Worm (Caenorhabditis elegans) whole organism, late embryonic: ENCODE results near the gene dlg-1.

Experiments used
- C08G9.2 ChIP-seq: sonication (generic microtip); optimal IDR thresholded peaks from 2 replicates; lab custom pipeline; 2016; ENCODE audit warnings: mild to moderate bottlenecking, missing genetic modification characterization, moderate library complexity, missing compliant biosample characterization
- F13H6.1 ChIP-seq: sonication (generic microtip); optimal IDR thresholded peaks from 2 replicates; lab custom pipeline; 2016; ENCODE audit warnings: missing genetic modification characterization, missing compliant biosample characterization
- K02D7.2 ChIP-seq: sonication (generic microtip); optimal IDR thresholded peaks from 2 replicates; lab custom pipeline; 2017; ENCODE audit warnings: mild to moderate bottlenecking, missing genetic modification characterization, missing compliant biosample characterization
- T23F11.4 ChIP-seq: fragments of 200-800 bp; sonication (Bioruptor generic); optimal IDR thresholded peaks from 2 replicates; lab custom pipeline; 2018; ENCODE audit warnings: mild to moderate bottlenecking, missing genetic modification characterization, missing compliant biosample characterization
- Y22D7AL.16 ChIP-seq: sonication (generic microtip); optimal IDR thresholded peaks from 2 replicates; lab custom pipeline; 2016; ENCODE audit warnings: missing genetic modification characterization, missing compliant biosample characterization
- ceh-14 ChIP-seq: sonication (generic microtip); optimal IDR thresholded peaks from 2 replicates; lab custom pipeline; 2016; ENCODE audit warnings: missing genotype, missing genetic modification characterization, missing compliant biosample characterization
- ceh-18 ChIP-seq: sonication (generic microtip); optimal IDR thresholded peaks from 2 replicates; lab custom pipeline; 2016; ENCODE audit warnings: missing genetic modification characterization, missing compliant biosample characterization
- ceh-19 ChIP-seq: fragments of 200-800 bp; sonication (Bioruptor generic); optimal IDR thresholded peaks from 2 replicates; lab custom pipeline; 2018; ENCODE audit warnings: mild to moderate bottlenecking, missing genetic modification characterization, missing compliant biosample characterization
- ceh-2 ChIP-seq: sonication (generic microtip); optimal IDR thresholded peaks from 2 replicates; lab custom pipeline; 2016; ENCODE audit warnings: missing genotype, missing genetic modification characterization, missing compliant biosample characterization
- ceh-22 ChIP-seq: sonication (generic microtip); optimal IDR thresholded peaks from 2 replicates; lab custom pipeline; 2017; ENCODE audit warnings: missing biosample characterization, missing genetic modification characterization
- ceh-24 ChIP-seq: sonication (generic microtip); optimal IDR thresholded peaks from 2 replicates; lab custom pipeline; 2016; ENCODE audit warnings: mild to moderate bottlenecking, missing genetic modification characterization, missing compliant biosample characterization
- ceh-31 ChIP-seq: sonication (generic microtip); optimal IDR thresholded peaks from 2 replicates; lab custom pipeline; 2016; ENCODE audit warnings: missing genetic modification characterization, missing compliant biosample characterization
- ceh-34 ChIP-seq: sonication (generic microtip); optimal IDR thresholded peaks from 2 replicates; lab custom pipeline; 2016; ENCODE audit warnings: mild to moderate bottlenecking, missing genetic modification characterization, missing compliant biosample characterization
- ceh-45 ChIP-seq: fragments of 200-800 bp; sonication (Bioruptor generic); IDR thresholded peaks from 2 replicates; pipeline ENCODE4 v1.3.6; 2022; ENCODE audit warnings: missing genetic modification reagents, missing genetic modification characterization, missing compliant biosample characterization
- ceh-6 ChIP-seq: fragments of 200-800 bp; sonication (Bioruptor generic); optimal IDR thresholded peaks from 2 replicates; lab custom pipeline; 2018; ENCODE audit warnings: mild to moderate bottlenecking, missing genetic modification characterization, missing compliant biosample characterization
- ceh-9 ChIP-seq: sonication (generic microtip); optimal IDR thresholded peaks from 2 replicates; lab custom pipeline; 2016; ENCODE audit warnings: mild to moderate bottlenecking, missing genetic modification characterization, inconsistent platforms, missing compliant biosample characterization
- che-1 ChIP-seq: sonication (generic microtip); optimal IDR thresholded peaks from 2 replicates; lab custom pipeline; 2016; ENCODE audit warnings: mild to moderate bottlenecking, missing genetic modification characterization, missing compliant biosample characterization
- dve-1 ChIP-seq: sonication (generic microtip); optimal IDR thresholded peaks from 2 replicates; lab custom pipeline; 2017; ENCODE audit warnings: antibody characterized with exemption, mild to moderate bottlenecking, missing genetic modification characterization, missing compliant biosample characterization
- elt-2 ChIP-seq: sonication (generic microtip); optimal IDR thresholded peaks from 2 replicates; lab custom pipeline; 2016; ENCODE audit warnings: missing genetic modification reagents, missing genetic modification characterization, missing compliant biosample characterization
- elt-4 ChIP-seq: sonication (generic microtip); optimal IDR thresholded peaks from 2 replicates; lab custom pipeline; 2016; ENCODE audit warnings: missing genetic modification characterization, missing compliant biosample characterization
- ets-4 ChIP-seq: sonication (generic microtip); optimal IDR thresholded peaks from 2 replicates; lab custom pipeline; 2016; ENCODE audit warnings: missing genetic modification characterization, missing compliant biosample characterization
- eyg-1 ChIP-seq: sonication (generic microtip); optimal IDR thresholded peaks from 2 replicates; lab custom pipeline; 2016; ENCODE audit warnings: missing genotype, missing genetic modification characterization, missing compliant biosample characterization
- fkh-10 ChIP-seq: fragments of 150-350 bp; optimal IDR thresholded peaks from 2 replicates; lab custom pipeline; 2014; ENCODE audit warnings: missing biosample characterization, missing genetic modification reagents, missing genetic modification characterization
- fkh-6 ChIP-seq: sonication (generic microtip); optimal IDR thresholded peaks from 2 replicates; lab custom pipeline; 2016; ENCODE audit warnings: missing genetic modification characterization, missing compliant biosample characterization
- gmeb-2 ChIP-seq: sonication (generic microtip); optimal IDR thresholded peaks from 2 replicates; lab custom pipeline; 2016; ENCODE audit warnings: missing genetic modification characterization, inconsistent platforms, missing compliant biosample characterization
- hlh-15 ChIP-seq: sonication (generic microtip); optimal IDR thresholded peaks from 2 replicates; lab custom pipeline; 2016; ENCODE audit warnings: missing genetic modification characterization, missing compliant biosample characterization
- hlh-30 ChIP-seq: sonication (generic microtip); optimal IDR thresholded peaks from 2 replicates; lab custom pipeline; 2017; ENCODE audit warnings: antibody characterized with exemption, missing genetic modification characterization, missing compliant biosample characterization; ENCODE audit not compliant: insufficient read depth
- hlh-6 ChIP-seq: sonication (generic microtip); optimal IDR thresholded peaks from 2 replicates; lab custom pipeline; 2016; ENCODE audit warnings: missing genotype, missing genetic modification characterization, missing compliant biosample characterization
- lin-11 ChIP-seq: fragments of 200-800 bp; sonication (Bioruptor generic); optimal IDR thresholded peaks from 2 replicates; lab custom pipeline; 2018; ENCODE audit warnings: mild to moderate bottlenecking, missing genetic modification characterization, missing compliant biosample characterization
- madf-2 ChIP-seq: sonication (generic microtip); optimal IDR thresholded peaks from 2 replicates; lab custom pipeline; 2017; ENCODE audit warnings: missing genetic modification characterization, missing compliant biosample characterization
- nfya-1 ChIP-seq: sonication (generic microtip); optimal IDR thresholded peaks from 2 replicates; lab custom pipeline; 2017; ENCODE audit warnings: missing genetic modification characterization, mild to moderate bottlenecking, missing compliant biosample characterization, antibody characterized with exemption, moderate library complexity
- odd-2 ChIP-seq: sonication (generic microtip); optimal IDR thresholded peaks from 2 replicates; lab custom pipeline; 2017; ENCODE audit warnings: antibody characterized with exemption, mild to moderate bottlenecking, missing genetic modification characterization, missing compliant biosample characterization
- pat-9 ChIP-seq: fragments of 200-800 bp; sonication (Bioruptor generic); optimal IDR thresholded peaks from 2 replicates; lab custom pipeline; 2018; ENCODE audit warnings: mild to moderate bottlenecking, missing genetic modification characterization, moderate library complexity, missing compliant biosample characterization
- pax-1 ChIP-seq: fragments of 150-350 bp; optimal IDR thresholded peaks from 2 replicates; lab custom pipeline; 2014; ENCODE audit warnings: missing biosample characterization, missing genetic modification characterization
- pha-2 ChIP-seq: sonication (generic microtip); optimal IDR thresholded peaks from 2 replicates; lab custom pipeline; 2017; ENCODE audit warnings: mild to moderate bottlenecking, missing genetic modification characterization, missing compliant biosample characterization
- pha-4 ChIP-seq: fragments of 150-350 bp; optimal IDR thresholded peaks from 2 replicates; lab custom pipeline; 2018; ENCODE audit warnings: missing biosample characterization, missing genetic modification reagents, missing genetic modification characterization
- pqm-1 ChIP-seq: sonication (generic microtip); optimal IDR thresholded peaks from 2 replicates; lab custom pipeline; 2016; ENCODE audit warnings: missing genetic modification characterization, missing compliant biosample characterization
- pros-1 ChIP-seq: fragments of 150-350 bp; optimal IDR thresholded peaks from 2 replicates; lab custom pipeline; 2014; ENCODE audit warnings: missing biosample characterization, missing genetic modification reagents, missing genetic modification characterization
- ref-2 ChIP-seq: sonication (generic microtip); optimal IDR thresholded peaks from 2 replicates; lab custom pipeline; 2016; ENCODE audit warnings: missing genetic modification characterization, missing compliant biosample characterization
- rnt-1 ChIP-seq: sonication (generic microtip); optimal IDR thresholded peaks from 2 replicates; lab custom pipeline; 2016; ENCODE audit warnings: missing genetic modification characterization, missing compliant biosample characterization
- sdc-2 ChIP-seq: sonication (generic microtip); optimal IDR thresholded peaks from 2 replicates; lab custom pipeline; 2016; ENCODE audit warnings: missing genotype, missing genetic modification characterization, missing compliant biosample characterization
- sox-2 ChIP-seq: fragments of 200-800 bp; sonication (Bioruptor generic); IDR thresholded peaks from 2 replicates; pipeline ENCODE4 v1.3.6; 2022; ENCODE audit warnings: missing genetic modification reagents, missing genetic modification characterization, missing compliant biosample characterization
- sox-4 ChIP-seq: sonication (generic microtip); optimal IDR thresholded peaks from 2 replicates; lab custom pipeline; 2017; ENCODE audit warnings: mild to moderate bottlenecking, missing genetic modification characterization, inconsistent platforms, missing compliant biosample characterization
- syd-9 ChIP-seq: sonication (generic microtip); optimal IDR thresholded peaks from 2 replicates; lab custom pipeline; 2016; ENCODE audit warnings: mild to moderate bottlenecking, missing genetic modification characterization, moderate library complexity, missing compliant biosample characterization
- tbx-2 ChIP-seq: sonication (generic microtip); optimal IDR thresholded peaks from 2 replicates; lab custom pipeline; 2016; ENCODE audit warnings: missing genetic modification characterization, missing compliant biosample characterization
- unc-3 ChIP-seq, 2 experiments: fragments of 200-800 bp in 1 of 2; sonication (Bioruptor generic) in 1 of 2; sonication (generic microtip) in 1 of 2; conservative IDR thresholded peaks in 1 of 2; optimal IDR thresholded peaks in 1 of 2; 2 replicates each; pipeline versions ENCODE4 v1.3.6 to Lab custom; 2016 to 2022; ENCODE audit warnings: missing compliant biosample characterization in 2 of 2, missing genetic modification characterization in 2 of 2, missing genetic modification reagents in 1 of 2
- unc-55 ChIP-seq: sonication (generic microtip); optimal IDR thresholded peaks from 2 replicates; lab custom pipeline; 2017; ENCODE audit warnings: missing biosample characterization, missing genetic modification reagents, missing genetic modification characterization
- unc-86 ChIP-seq: sonication (generic microtip); optimal IDR thresholded peaks from 2 replicates; lab custom pipeline; 2016; ENCODE audit warnings: missing genetic modification characterization, missing compliant biosample characterization
- zip-5 ChIP-seq: sonication (generic microtip); optimal IDR thresholded peaks from 2 replicates; lab custom pipeline; 2016; ENCODE audit warnings: missing genetic modification characterization, missing compliant biosample characterization
- ztf-16 ChIP-seq: sonication (generic microtip); optimal IDR thresholded peaks from 2 replicates; lab custom pipeline; 2017; ENCODE audit warnings: missing genetic modification characterization, missing compliant biosample characterization

Gene dlg-1

ce11 chrX:5470111-5470745, 9.3 kb upstream of the dlg-1 start:
- TF ChIP-seq sox-2 (GFP tag; lab: Robert Waterston, UW) (no peak), pha-4 (tag; lab: Kevin White, UChicago) (no peak), hlh-15 (tag; lab: Kevin White, UChicago) (no peak), ets-4 (tag; lab: Kevin White, UChicago) (no peak), ceh-24 (no peak), Y22D7AL.16 (no peak), lin-11 (no peak), ceh-19 (GFP tag; lab: Kevin White, UChicago) (no peak), ceh-2 (tag; lab: Kevin White, UChicago) (no peak)

- TF ChIP-seq ceh-2 (tag; lab: Kevin White, UChicago) (peak; percentile 62), ceh-9 (tag; lab: Kevin White, UChicago) (no peak), pha-4 (tag; lab: Kevin White, UChicago) (no peak), gmeb-2 (tag; lab: Kevin White, UChicago) (no peak), rnt-1 (tag; lab: Kevin White, UChicago) (peak; percentile 26), zip-5 (tag; lab: Kevin White, UChicago) (no peak), pqm-1 (no peak), elt-4 (no peak), syd-9 (tag; lab: Kevin White, UChicago) (peak; percentile 15), eyg-1 (tag; lab: Kevin White, UChicago) (peak; percentile 34), ref-2 (tag; lab: Kevin White, UChicago) (peak; percentile 74), nfya-1 (tag; lab: Kevin White, UChicago) (peak; percentile 73), unc-55 (GFP tag; lab: Kevin White, UChicago) (peak; percentile 60), ceh-45 (no peak), pha-2 (tag; lab: Kevin White, UChicago) (peak; percentile 14), sdc-2 (tag; lab: Kevin White, UChicago) (peak; percentile 83), F13H6.1 (tag; lab: Kevin White, UChicago) (peak; percentile 55), ceh-34 (peak; percentile 62), unc-86 (no peak), fkh-10 (GFP tag; lab: Kevin White, UChicago) (no peak), C08G9.2 (tag; lab: Kevin White, UChicago) (no peak), hlh-6 (tag; lab: Kevin White, UChicago) (peak; percentile 42), che-1 (no peak), ceh-18 (peak; percentile 70), ceh-31 (tag; lab: Kevin White, UChicago) (peak; percentile 76), ceh-22 (peak; percentile 91), pax-1 (tag; lab: Kevin White, UChicago) (peak; percentile 78), sox-4 (tag; lab: Kevin White, UChicago) (no peak), pat-9 (no peak), odd-2 (no peak), madf-2 (tag; lab: Kevin White, UChicago) (no peak), fkh-6 (no peak), K02D7.2 (tag; lab: Kevin White, UChicago) (no peak), elt-2 (tag; lab: Kevin White, UChicago) (peak; percentile 63), pros-1 (tag; lab: Kevin White, UChicago) (peak; percentile 25), ceh-19 (GFP tag; lab: Kevin White, UChicago) (peak; percentile 61), ets-4 (tag; lab: Kevin White, UChicago) (no peak), ceh-14 (tag; lab: Kevin White, UChicago) (no peak), ztf-16 (tag; lab: Kevin White, UChicago) (peak; percentile 11), unc-3 (GFP tag; conservative IDR thresholded peaks at IDR 0.05; lab: Robert Waterston, UW) (no peak), unc-3 (tag; optimal IDR thresholded peaks at IDR 0.05; lab: Kevin White, UChicago) (no peak), T23F11.4 (no peak), tbx-2 (tag; lab: Kevin White, UChicago) (peak; percentile 82), ceh-6 (GFP tag; lab: Kevin White, UChicago) (peak; percentile 37), dve-1 (peak; percentile 50), hlh-30 (peak; percentile 90)
Measured at ce11 chrX:5475164-5475576, 4.3 kb upstream of the dlg-1 start.
